Worm (Caenorhabditis elegans) whole organism, L4 larva: Measurements from ENCODE around the gene F16G10.3.
A peak's percentile ranks its signal among the peaks of the same experiment; 100 is the strongest.

Source experiments
- F44E2.7 ChIP-seq: fragments of 200-800 bp; sonication (Bioruptor generic); IDR thresholded peaks from 2 replicates; pipeline ENCODE4 v2.1.2; 2022; ENCODE audit warnings: missing genetic modification characterization, missing compliant biosample characterization
- R02D3.7 ChIP-seq: fragments of 150-350 bp; sonication (generic microtip); optimal IDR thresholded peaks from 3 replicates; lab custom pipeline; 2014; ENCODE audit warnings: missing biosample characterization, missing genetic modification characterization
- Y75B8A.6 ChIP-seq: fragments of 200-800 bp; sonication (Bioruptor generic); IDR thresholded peaks from 2 replicates; pipeline ENCODE4 v1.3.6; 2022; ENCODE audit warnings: missing genetic modification reagents, missing genetic modification characterization, missing compliant biosample characterization
- aha-1 ChIP-seq: fragments of 150-350 bp; peaks from one replicate; lab custom pipeline; 2014; ENCODE audit warnings: missing biosample characterization, missing genetic modification characterization
- attf-4 ChIP-seq: sonication (generic microtip); optimal IDR thresholded peaks from 3 replicates; lab custom pipeline; 2017; ENCODE audit warnings: missing biosample characterization, missing genetic modification characterization
- ceh-20 ChIP-seq: fragments of 200-800 bp; sonication (Bioruptor generic); IDR thresholded peaks from 2 replicates; pipeline ENCODE4 v1.3.6; 2022; ENCODE audit warnings: missing genetic modification reagents, missing genetic modification characterization, missing compliant biosample characterization
- daf-16 ChIP-seq, 3 experiments: sonication (generic microtip); optimal IDR thresholded peaks; 2 replicates each; lab custom pipeline; 2016 to 2017; ENCODE audit warnings: missing genetic modification characterization in 3 of 3, missing genetic modification reagents in 3 of 3, mild to moderate bottlenecking in 2 of 3, missing compliant biosample characterization in 2 of 3, missing biosample characterization in 1 of 3, moderate library complexity in 1 of 3
- daf-8 ChIP-seq: fragments of 200-800 bp; sonication (Bioruptor generic); IDR thresholded peaks from 2 replicates; pipeline ENCODE4 v1.3.6; 2022; ENCODE audit warnings: missing genetic modification characterization, missing compliant biosample characterization
- dmd-6 ChIP-seq: fragments of 200-800 bp; sonication (Bioruptor generic); IDR thresholded peaks from 2 replicates; pipeline ENCODE4 v1.3.6; 2022; ENCODE audit warnings: missing genetic modification reagents, missing genetic modification characterization, missing compliant biosample characterization
- dmd-8 ChIP-seq: fragments of 200-800 bp; sonication (Bioruptor generic); IDR thresholded peaks from 2 replicates; pipeline ENCODE4 v1.3.6; 2022; ENCODE audit warnings: missing genetic modification characterization, missing compliant biosample characterization
- dve-1 ChIP-seq: sonication (generic microtip); optimal IDR thresholded peaks from 2 replicates; lab custom pipeline; 2017; ENCODE audit warnings: antibody characterized with exemption, mild to moderate bottlenecking, missing genetic modification characterization, missing compliant biosample characterization; ENCODE audit not compliant: insufficient read depth
- fkh-10 ChIP-seq: fragments of 150-350 bp; optimal IDR thresholded peaks from 2 replicates; lab custom pipeline; 2014; ENCODE audit warnings: missing biosample characterization, missing genetic modification reagents, missing genetic modification characterization
- gei-8 ChIP-seq: fragments of 200-800 bp; sonication (Bioruptor generic); optimal IDR thresholded peaks from 2 replicates; lab custom pipeline; 2018; ENCODE audit warnings: mild to moderate bottlenecking, missing genetic modification characterization, missing compliant biosample characterization
- hlh-11 ChIP-seq: fragments of 200-800 bp; sonication (Bioruptor generic); optimal IDR thresholded peaks from 2 replicates; lab custom pipeline; 2018; ENCODE audit warnings: mild to moderate bottlenecking, missing genetic modification characterization, missing compliant biosample characterization
- hlh-30 ChIP-seq: sonication (generic microtip); optimal IDR thresholded peaks from 2 replicates; lab custom pipeline; 2017; ENCODE audit warnings: antibody characterized with exemption, mild to moderate bottlenecking, missing genetic modification characterization, missing compliant biosample characterization; ENCODE audit not compliant: insufficient read depth
- hmg-1.1 ChIP-seq: fragments of 200-800 bp; sonication (Bioruptor generic); IDR thresholded peaks from 2 replicates; pipeline ENCODE4 v1.3.6; 2022; ENCODE audit warnings: missing genetic modification reagents, missing genetic modification characterization, missing compliant biosample characterization
- lsy-2 ChIP-seq, 2 experiments: fragments of 150-350 bp in 1 of 2; sonication (generic microtip) in 1 of 2; optimal IDR thresholded peaks; 2 replicates each; lab custom pipeline; 2014 to 2017; ENCODE audit warnings: missing biosample characterization in 2 of 2, missing genetic modification characterization in 2 of 2
- madf-9 ChIP-seq: fragments of 200-800 bp; sonication (Bioruptor generic); conservative IDR thresholded peaks from 2 replicates; pipeline ENCODE4 v1.3.6; 2022; ENCODE audit warnings: missing genetic modification reagents, missing genetic modification characterization, missing compliant biosample characterization
- mdl-1 ChIP-seq, 2 experiments: fragments of 150-350 bp in 1 of 2; sonication (generic microtip) in 1 of 2; optimal IDR thresholded peaks; 2 replicates each; lab custom pipeline; 2014 to 2017; ENCODE audit warnings: missing biosample characterization in 2 of 2, missing genetic modification characterization in 2 of 2
- mdt-29 ChIP-seq: fragments of 200-800 bp; sonication (Bioruptor generic); IDR thresholded peaks from 2 replicates; pipeline ENCODE4 v1.3.6; 2022; ENCODE audit warnings: missing genetic modification reagents, missing genetic modification characterization, missing compliant biosample characterization
- mes-2 ChIP-seq: sonication (generic microtip); optimal IDR thresholded peaks from 2 replicates; lab custom pipeline; 2016; ENCODE audit warnings: missing genotype, mild to moderate bottlenecking, missing genetic modification characterization, missing compliant biosample characterization; ENCODE audit not compliant: poor library complexity, severe bottlenecking
- mxl-3 ChIP-seq: fragments of 200-800 bp; sonication (Bioruptor generic); optimal IDR thresholded peaks from 2 replicates; lab custom pipeline; 2018; ENCODE audit warnings: mild to moderate bottlenecking, missing genetic modification characterization, missing compliant biosample characterization
- nhr-28 ChIP-seq: fragments of 150-350 bp; optimal IDR thresholded peaks from 2 replicates; lab custom pipeline; 2014; ENCODE audit warnings: missing biosample characterization, missing genetic modification characterization
- nhr-42 ChIP-seq: fragments of 200-800 bp; sonication (Bioruptor generic); IDR thresholded peaks from 2 replicates; pipeline ENCODE4 v1.3.6; 2022; ENCODE audit warnings: missing genetic modification characterization, missing compliant biosample characterization
- nhr-48 ChIP-seq: sonication (generic microtip); optimal IDR thresholded peaks from 2 replicates; lab custom pipeline; 2016; ENCODE audit warnings: mild to moderate bottlenecking, missing genetic modification characterization, missing compliant biosample characterization
- nhr-77 ChIP-seq: fragments of 150-350 bp; optimal IDR thresholded peaks from 2 replicates; lab custom pipeline; 2014; ENCODE audit warnings: missing biosample characterization, missing genetic modification characterization
- php-3 ChIP-seq: fragments of 200-800 bp; sonication (Bioruptor generic); IDR thresholded peaks from 2 replicates; pipeline ENCODE4 v1.3.6; 2022; ENCODE audit warnings: missing genetic modification reagents, missing genetic modification characterization, missing compliant biosample characterization
- pqm-1 ChIP-seq: sonication (generic microtip); optimal IDR thresholded peaks from 2 replicates; lab custom pipeline; 2017; ENCODE audit warnings: missing biosample characterization, missing genetic modification characterization
- sdz-12 ChIP-seq: fragments of 200-800 bp; sonication (Bioruptor generic); optimal IDR thresholded peaks from 2 replicates; lab custom pipeline; 2018; ENCODE audit warnings: mild to moderate bottlenecking, missing genetic modification characterization, missing compliant biosample characterization
- set-16 ChIP-seq: fragments of 200-800 bp; sonication (Bioruptor generic); IDR thresholded peaks from 2 replicates; pipeline ENCODE4 v1.3.6; 2022; ENCODE audit warnings: missing genetic modification reagents, missing genetic modification characterization, missing compliant biosample characterization
- skn-1 ChIP-seq: fragments of 150-350 bp; optimal IDR thresholded peaks from 2 replicates; lab custom pipeline; 2014; ENCODE audit warnings: missing biosample characterization, missing genetic modification characterization
- snpc-1.2 ChIP-seq: fragments of 200-800 bp; sonication (Bioruptor generic); IDR thresholded peaks from 2 replicates; pipeline ENCODE4 v1.3.6; 2022; ENCODE audit warnings: missing genetic modification reagents, missing genetic modification characterization, missing compliant biosample characterization
- snpc-4 ChIP-seq: fragments of 150-350 bp; optimal IDR thresholded peaks from 2 replicates; lab custom pipeline; 2014; ENCODE audit warnings: missing biosample characterization, missing genetic modification characterization
- unc-39 ChIP-seq: sonication (generic microtip); optimal IDR thresholded peaks from 2 replicates; lab custom pipeline; 2017; ENCODE audit warnings: missing biosample characterization, missing genetic modification characterization
- unc-62 ChIP-seq, 3 experiments: fragments of 150-350 bp in 1 of 3; sonication (generic microtip); optimal IDR thresholded peaks in 2 of 3; peaks in 1 of 3; 1 replicate in 1 of 3; 2 replicates in 2 of 3; lab custom pipeline; 2014 to 2017; ENCODE audit warnings: missing biosample characterization in 3 of 3, missing genetic modification characterization in 3 of 3, missing genetic modification reagents in 3 of 3, missing genotype in 1 of 3
- vab-7 ChIP-seq: fragments of 200-800 bp; sonication (Bioruptor generic); IDR thresholded peaks from 2 replicates; pipeline ENCODE4 v1.3.6; 2022; ENCODE audit warnings: missing genetic modification reagents, missing genetic modification characterization, missing compliant biosample characterization
- zag-1 ChIP-seq: fragments of 150-350 bp; optimal IDR thresholded peaks from 2 replicates; lab custom pipeline; 2014; ENCODE audit warnings: missing biosample characterization, missing genetic modification characterization

Gene F16G10.3

DNA sequence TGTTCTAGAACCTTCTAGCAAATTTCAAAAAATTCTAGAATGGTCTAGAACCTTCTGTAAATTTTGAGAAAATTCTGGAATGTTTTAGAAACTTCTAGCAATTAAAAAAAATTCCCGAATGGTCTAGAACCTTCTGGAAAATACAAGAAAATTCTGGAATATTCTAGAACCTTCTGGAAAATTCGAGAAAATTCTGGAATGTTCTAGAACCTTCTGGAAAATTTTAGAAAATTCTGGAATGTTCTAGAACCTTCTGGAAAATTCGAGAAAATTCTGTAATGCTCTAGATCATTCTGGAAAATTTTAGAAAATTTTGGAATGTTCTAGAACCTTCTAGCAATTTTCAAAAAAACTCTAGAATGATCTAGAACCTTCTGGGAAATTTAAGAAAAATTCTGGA lies 41.7 kb upstream of the F16G10.3 start:
- TF ChIP-seq vab-7 (GFP tag; lab: Robert Waterston, UW) (no peak), mdt-29 (GFP tag; lab: Robert Waterston, UW) (0 out of 2 replicates have a peak, but pooled peaks have one; percentile 28), skn-1 (tag; lab: Kevin White, UChicago) (no peak), daf-8 (no peak)

ce11 chrII:2332220-2332619 lies 40.0 kb upstream of the F16G10.3 start, which contains the start of gene F43C11.8:
Gene F43C11.8 (plus strand): TSS chrII:2332520.
- no peak for TF ChIP-seq gei-8 (GFP tag; lab: Kevin White, UChicago)
- TF ChIP-seq daf-16 (GFP tag; optimal IDR thresholded peaks at IDR 0.05; lab: Kevin White, UChicago): no peak
- peak; percentile 11 for TF ChIP-seq daf-16 (tag; optimal IDR thresholded peaks at IDR 0.05; lab: Kevin White, UChicago)

DNA sequence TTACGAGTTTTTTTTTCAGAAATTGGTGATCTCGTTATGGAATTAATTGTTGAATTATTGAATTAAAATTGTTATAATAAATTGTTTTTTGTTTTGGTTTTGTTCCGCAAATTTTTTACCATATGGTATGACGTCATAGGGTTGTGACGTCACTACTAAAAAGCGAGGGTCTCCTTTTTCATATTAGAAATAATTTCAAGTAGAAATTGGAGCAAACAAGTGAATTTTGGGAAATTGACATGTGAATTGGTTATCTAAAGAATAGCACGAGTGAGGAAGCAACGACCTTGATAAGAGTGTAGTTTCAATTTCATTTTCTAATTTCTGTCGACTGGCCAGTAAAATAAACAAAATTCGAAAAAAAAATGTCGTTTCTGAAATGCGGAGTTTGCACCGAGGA lies 36.6 kb upstream of the F16G10.3 start, which contains the start of gene F43C11.7:
F43C11.7 (plus strand) TSS at position 326 of the 400 bp plus-strand sequence.
- TF ChIP-seq snpc-1.2 (GFP tag; lab: Robert Waterston, UW) (no peak), dmd-6 (GFP tag; lab: Robert Waterston, UW) (peak; percentile 71), dmd-8 (GFP tag; lab: Robert Waterston, UW) (no peak), hlh-11 (tag; lab: Kevin White, UChicago) (peak; percentile 58), nhr-77 (tag; lab: Kevin White, UChicago) (peak; percentile 69), snpc-4 (tag; lab: Kevin White, UChicago) (no peak), hlh-30 (peak; percentile 52), zag-1 (tag; lab: Kevin White, UChicago) (no peak), mdl-1 (tag; optimal IDR thresholded peaks at IDR 0.05; lab: Kevin White, UChicago) (peak in 1 of 2 experiments; percentile 35), mxl-3 (GFP tag; lab: Kevin White, UChicago) (no peak), php-3 (GFP tag; lab: Robert Waterston, UW) (0 out of 2 replicates have a peak, but pooled peaks have one; percentile 19), skn-1 (tag; lab: Kevin White, UChicago) (no peak), nhr-48 (tag; lab: Kevin White, UChicago) (no peak), fkh-10 (no peak), nhr-42 (GFP tag; lab: Robert Waterston, UW) (no peak), gei-8 (GFP tag; lab: Kevin White, UChicago) (no peak), daf-16 (GFP tag; optimal IDR thresholded peaks at IDR 0.05; lab: Kevin White, UChicago) (no peak), daf-16 (tag; optimal IDR thresholded peaks at IDR 0.05; lab: Kevin White, UChicago) (peak; percentile 63), vab-7 (GFP tag; lab: Robert Waterston, UW) (no peak), madf-9 (GFP tag; lab: Robert Waterston, UW) (no peak), ceh-20 (GFP tag; lab: Robert Waterston, UW) (no peak), dve-1 (tag; lab: Kevin White, UChicago) (peak; percentile 56), sdz-12 (GFP tag; lab: Kevin White, UChicago) (no peak), Y75B8A.6 (GFP tag; lab: Robert Waterston, UW) (no peak), pqm-1 (tag; lab: Kevin White, UChicago) (peak; percentile 80), F44E2.7 (no peak), nhr-28 (tag; lab: Kevin White, UChicago) (peak; percentile 82)

DNA sequence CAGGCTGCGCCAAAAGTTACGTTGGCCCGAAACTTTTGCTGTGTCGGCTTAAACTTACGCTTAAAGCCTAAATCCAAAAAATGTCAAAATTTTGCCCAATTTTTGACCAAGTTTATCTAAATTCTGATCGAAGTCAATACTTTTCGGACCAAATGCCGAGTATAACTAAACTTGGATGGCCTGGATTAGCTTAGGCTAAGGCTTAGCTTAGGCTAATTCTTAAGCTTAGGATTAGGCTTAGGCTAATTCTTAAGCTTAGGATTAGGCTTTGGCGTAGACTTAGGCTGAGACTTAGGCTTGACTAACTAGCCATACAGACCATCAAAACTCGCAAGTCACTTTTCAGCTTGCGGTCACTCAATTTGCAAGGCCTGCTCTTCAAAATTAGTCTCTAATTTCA lies 36.0 kb upstream of the F16G10.3 start:
- no peak for TF ChIP-seq Y75B8A.6 (GFP tag; lab: Robert Waterston, UW)
- TF ChIP-seq unc-62 (GFP tag; optimal IDR thresholded peaks at IDR 0.05 in 1 of 2; lab: Kevin White, UChicago): peak in 1 of 2 experiments; percentile 19
- TF ChIP-seq unc-62 (tag; optimal IDR thresholded peaks at IDR 0.05; lab: Kevin White, UChicago): no peak

- TF ChIP-seq hlh-30 (peak; percentile 22), R02D3.7 (tag; lab: Kevin White, UChicago) (peak; percentile 23), unc-39 (tag; lab: Kevin White, UChicago) (no peak), hmg-1.1 (GFP tag; lab: Robert Waterston, UW) (0 out of 2 replicates have a peak, but pooled peaks have one; percentile 23), set-16 (GFP tag; lab: Robert Waterston, UW) (no peak), attf-4 (tag; lab: Kevin White, UChicago) (no peak), vab-7 (GFP tag; lab: Robert Waterston, UW) (no peak), snpc-4 (tag; lab: Kevin White, UChicago) (no peak), aha-1 (tag; lab: Kevin White, UChicago) (peak; percentile 76), lsy-2 (tag; optimal IDR thresholded peaks at IDR 0.05; lab: Kevin White, UChicago) (peak in 1 of 2 experiments; percentile 38), daf-16 (GFP tag; optimal IDR thresholded peaks at IDR 0.05; lab: Kevin White, UChicago) (no peak), daf-16 (tag; optimal IDR thresholded peaks at IDR 0.05; lab: Kevin White, UChicago) (peak; percentile 17), mes-2 (tag; lab: Kevin White, UChicago) (peak; percentile 12)
Measured at ce11 chrII:2340974-2341373, 31.2 kb upstream of the F16G10.3 start.
